Worm (Caenorhabditis elegans) whole organism, young adult: ENCODE results near the gene odr-3.
A peak's percentile ranks its signal among the peaks of the same experiment; 100 is the strongest.

Experiments
- D2030.7 ChIP-seq: fragments of 200-800 bp; sonication (Bioruptor generic); IDR thresholded peaks from 2 replicates; pipeline ENCODE4 v1.3.6; 2022; ENCODE audit warnings: missing genetic modification reagents, missing genetic modification characterization, missing compliant biosample characterization
- F33H1.4 ChIP-seq: fragments of 200-800 bp; sonication (Bioruptor generic); IDR thresholded peaks from 2 replicates; pipeline ENCODE4 v1.3.6; 2022; ENCODE audit warnings: missing genetic modification reagents, missing genetic modification characterization, missing compliant biosample characterization
- K12H6.12 ChIP-seq: fragments of 200-800 bp; sonication (Bioruptor generic); optimal IDR thresholded peaks from 2 replicates; lab custom pipeline; 2018; ENCODE audit warnings: mild to moderate bottlenecking, missing genetic modification characterization, missing compliant biosample characterization
- Y53F4B.3 ChIP-seq: fragments of 200-800 bp; sonication (Bioruptor generic); IDR thresholded peaks from 2 replicates; pipeline ENCODE4 v1.3.6; 2022; ENCODE audit warnings: missing genetic modification reagents, missing genetic modification characterization, missing compliant biosample characterization
- atf-7 ChIP-seq: sonication (generic microtip); optimal IDR thresholded peaks from 2 replicates; lab custom pipeline; 2017; ENCODE audit warnings: mild to moderate bottlenecking, missing genetic modification characterization, missing compliant biosample characterization
- attf-3 ChIP-seq: fragments of 200-800 bp; sonication (Bioruptor generic); conservative IDR thresholded peaks from 2 replicates; pipeline ENCODE4 v1.3.6; 2022; ENCODE audit warnings: missing genetic modification reagents, missing genetic modification characterization, missing compliant biosample characterization
- attf-6 ChIP-seq: fragments of 200-800 bp; sonication (Bioruptor generic); IDR thresholded peaks from 2 replicates; pipeline ENCODE4 v1.3.6; 2022; ENCODE audit warnings: missing genetic modification reagents, missing genetic modification characterization, missing compliant biosample characterization
- ccch-3 ChIP-seq: fragments of 200-800 bp; sonication (Bioruptor generic); optimal IDR thresholded peaks from 2 replicates; lab custom pipeline; 2018; ENCODE audit warnings: mild to moderate bottlenecking, missing genetic modification characterization, missing compliant biosample characterization
- ceh-27 ChIP-seq: fragments of 200-800 bp; sonication (Bioruptor generic); optimal IDR thresholded peaks from 2 replicates; lab custom pipeline; 2018; ENCODE audit warnings: mild to moderate bottlenecking, missing genetic modification characterization, moderate library complexity, missing compliant biosample characterization
- ceh-79 ChIP-seq: sonication (generic microtip); optimal IDR thresholded peaks from 2 replicates; lab custom pipeline; 2017; ENCODE audit warnings: mild to moderate bottlenecking, missing genetic modification characterization, missing compliant biosample characterization
- dox-1 ChIP-seq: fragments of 200-800 bp; sonication (Bioruptor generic); IDR thresholded peaks from 2 replicates; pipeline ENCODE4 v1.3.6; 2022; ENCODE audit warnings: missing genetic modification reagents, missing genetic modification characterization, missing compliant biosample characterization
- dpff-1 ChIP-seq: sonication (generic microtip); optimal IDR thresholded peaks from 2 replicates; lab custom pipeline; 2017; ENCODE audit warnings: mild to moderate bottlenecking, missing genetic modification characterization, missing compliant biosample characterization
- egl-18 ChIP-seq: fragments of 200-800 bp; sonication (Bioruptor generic); IDR thresholded peaks from 2 replicates; pipeline ENCODE4 v1.3.6; 2022; ENCODE audit warnings: missing genetic modification reagents, missing genetic modification characterization, missing compliant biosample characterization
- ets-4 ChIP-seq: fragments of 200-800 bp; sonication (Bioruptor generic); optimal IDR thresholded peaks from 2 replicates; lab custom pipeline; 2018; ENCODE audit warnings: mild to moderate bottlenecking, missing genetic modification characterization, missing compliant biosample characterization
- gei-17 ChIP-seq: fragments of 200-800 bp; sonication (Bioruptor generic); optimal IDR thresholded peaks from 2 replicates; lab custom pipeline; 2018; ENCODE audit warnings: mild to moderate bottlenecking, missing genetic modification characterization, missing compliant biosample characterization
- hsf-1 ChIP-seq: fragments of 200-800 bp; sonication (Bioruptor generic); IDR thresholded peaks from 2 replicates; pipeline ENCODE4 v1.3.6; 2022; ENCODE audit warnings: missing genetic modification reagents, missing genetic modification characterization, missing compliant biosample characterization
- lag-1 ChIP-seq: fragments of 200-800 bp; sonication (Bioruptor generic); IDR thresholded peaks from 2 replicates; pipeline ENCODE4 v1.3.6; 2022; ENCODE audit warnings: missing genetic modification reagents, missing genetic modification characterization, missing compliant biosample characterization
- let-607 ChIP-seq, 2 experiments: fragments of 200-800 bp in 1 of 2; sonication (Bioruptor generic) in 1 of 2; sonication (generic microtip) in 1 of 2; optimal IDR thresholded peaks; 2 replicates each; lab custom pipeline; 2016 to 2018; ENCODE audit warnings: mild to moderate bottlenecking in 2 of 2, missing compliant biosample characterization in 2 of 2, missing genetic modification characterization in 2 of 2, moderate library complexity in 2 of 2, missing genotype in 1 of 2
- lin-26 ChIP-seq: fragments of 200-800 bp; sonication (Bioruptor generic); IDR thresholded peaks from 2 replicates; pipeline ENCODE4 v1.3.6; 2022; ENCODE audit warnings: missing genetic modification reagents, missing genetic modification characterization, missing compliant biosample characterization
- lin-35 ChIP-seq, 3 experiments: fragments of 150-350 bp in 2 of 3; sonication (generic microtip) in 1 of 3; optimal IDR thresholded peaks; 2 replicates each; lab custom pipeline; 2014 to 2018; ENCODE audit warnings: missing biosample characterization in 3 of 3, missing genetic modification characterization in 3 of 3, missing genetic modification reagents in 3 of 3
- lsy-27 ChIP-seq: sonication (generic microtip); optimal IDR thresholded peaks from 2 replicates; lab custom pipeline; 2017; ENCODE audit warnings: missing genetic modification characterization, mild to moderate bottlenecking, missing compliant biosample characterization, antibody characterized with exemption, missing genotype, borderline replicate concordance; ENCODE audit not compliant: insufficient read depth
- mes-4 ChIP-seq: sonication (generic microtip); optimal IDR thresholded peaks from 2 replicates; lab custom pipeline; 2016; ENCODE audit warnings: missing genotype, missing genetic modification characterization, missing compliant biosample characterization
- nfya-1 ChIP-seq: sonication (generic microtip); optimal IDR thresholded peaks from 2 replicates; lab custom pipeline; 2017; ENCODE audit warnings: antibody characterized with exemption, missing compliant biosample characterization, missing genetic modification characterization, borderline replicate concordance; ENCODE audit not compliant: insufficient read depth
- nfya-2 ChIP-seq: fragments of 200-800 bp; sonication (Bioruptor generic); IDR thresholded peaks from 2 replicates; pipeline ENCODE4 v1.3.6; 2022; ENCODE audit warnings: missing genetic modification reagents, missing genetic modification characterization, missing compliant biosample characterization
- nfyb-1 ChIP-seq: fragments of 200-800 bp; sonication (Bioruptor generic); IDR thresholded peaks from 2 replicates; pipeline ENCODE4 v1.3.6; 2022; ENCODE audit warnings: missing genetic modification reagents, missing genetic modification characterization, missing compliant biosample characterization
- nhr-80 ChIP-seq: sonication (generic microtip); optimal IDR thresholded peaks from 2 replicates; lab custom pipeline; 2016; ENCODE audit warnings: missing genetic modification characterization, missing compliant biosample characterization
- pha-4 ChIP-seq: fragments of 150-350 bp; sonication (generic microtip); optimal IDR thresholded peaks from 2 replicates; lab custom pipeline; 2014; ENCODE audit warnings: missing biosample characterization, missing genetic modification reagents, missing genetic modification characterization
- sdz-38 ChIP-seq: sonication (generic microtip); optimal IDR thresholded peaks from 2 replicates; lab custom pipeline; 2016; ENCODE audit warnings: missing genotype, missing genetic modification characterization, missing compliant biosample characterization
- snpc-3.4 ChIP-seq: sonication (generic microtip); optimal IDR thresholded peaks from 2 replicates; lab custom pipeline; 2017; ENCODE audit warnings: missing genetic modification characterization, mild to moderate bottlenecking, missing compliant biosample characterization, antibody characterized with exemption, moderate library complexity, missing genotype, missing genetic modification reagents
- snpc-4 ChIP-seq, 5 experiments: fragments of 150-350 bp in 1 of 5; sonication (generic microtip) in 4 of 5; optimal IDR thresholded peaks; 2 replicates each; lab custom pipeline; 2014 to 2018; ENCODE audit warnings: missing genetic modification characterization in 5 of 5, missing biosample characterization in 3 of 5, antibody characterized with exemption in 2 of 5, mild to moderate bottlenecking in 2 of 5, missing compliant biosample characterization in 2 of 5, missing genotype in 2 of 5, moderate library complexity in 2 of 5, missing genetic modification reagents in 1 of 5
- tbx-9 ChIP-seq: sonication (generic microtip); optimal IDR thresholded peaks from 2 replicates; lab custom pipeline; 2016; ENCODE audit warnings: borderline replicate concordance, missing genetic modification characterization, inconsistent platforms, missing compliant biosample characterization
- unc-62 ChIP-seq: fragments of 150-350 bp; optimal IDR thresholded peaks from 2 replicates; lab custom pipeline; 2014; ENCODE audit warnings: missing biosample characterization, missing genetic modification reagents, missing genetic modification characterization
- xnd-1 ChIP-seq: sonication (generic microtip); optimal IDR thresholded peaks from 2 replicates; lab custom pipeline; 2016; ENCODE audit warnings: missing genotype, missing genetic modification reagents, missing genetic modification characterization, missing compliant biosample characterization
- zim-3 ChIP-seq: sonication (generic microtip); optimal IDR thresholded peaks from 2 replicates; lab custom pipeline; 2017; ENCODE audit warnings: mild to moderate bottlenecking, missing genetic modification characterization, moderate library complexity, missing compliant biosample characterization
- ztf-22 ChIP-seq: fragments of 200-800 bp; sonication (Bioruptor generic); optimal IDR thresholded peaks from 2 replicates; lab custom pipeline; 2018; ENCODE audit warnings: mild to moderate bottlenecking, missing genetic modification characterization, moderate library complexity, missing compliant biosample characterization

Gene odr-3

ce11 chrV:13229538-13229937, 19.8 kb downstream of the odr-3 start:
- TF ChIP-seq attf-3 (GFP tag; lab: Robert Waterston, UW) (no peak), sdz-38 (tag; lab: Kevin White, UChicago) (no peak), snpc-3.4 (tag; lab: Kevin White, UChicago) (no peak), xnd-1 (no peak), egl-18 (GFP tag; lab: Robert Waterston, UW) (no peak), dpff-1 (tag; lab: Kevin White, UChicago) (no peak), ceh-27 (GFP tag; lab: Kevin White, UChicago) (no peak), dox-1 (GFP tag; lab: Robert Waterston, UW) (no peak), ceh-79 (tag; lab: Kevin White, UChicago) (no peak)

- no peak for TF ChIP-seq gei-17 (GFP tag; lab: Kevin White, UChicago)
- no peak for TF ChIP-seq hsf-1
- TF ChIP-seq tbx-9 = no peak
- TF ChIP-seq K12H6.12 (tag; lab: Kevin White, UChicago) = no peak
- TF ChIP-seq lag-1 (GFP tag; lab: Robert Waterston, UW) = no peak
- no peak for TF ChIP-seq lin-35 (GFP tag; optimal IDR thresholded peaks at IDR 0.05; lab: Kevin White, UChicago)
- TF ChIP-seq nfya-2 (GFP tag; lab: Robert Waterston, UW) = no peak
- no peak for TF ChIP-seq zim-3
- TF ChIP-seq let-607 (tag; optimal IDR thresholded peaks at IDR 0.05; lab: Kevin White, UChicago) = no peak
- no peak for TF ChIP-seq D2030.7
- no peak for TF ChIP-seq pha-4
- TF ChIP-seq ccch-3 (GFP tag; lab: Kevin White, UChicago) = no peak
- no peak for TF ChIP-seq atf-7 (tag; lab: Kevin White, UChicago)
- no peak for TF ChIP-seq attf-6 (GFP tag; lab: Robert Waterston, UW)
Measured at ce11 chrV:13221066-13221465, 28.3 kb downstream of the odr-3 start.

ce11 chrV:13212584-13212983, 36.8 kb downstream of the odr-3 start:
- TF ChIP-seq snpc-4 (GFP tag; optimal IDR thresholded peaks at IDR 0.05; lab: Kevin White, UChicago) = no peak
- no peak for TF ChIP-seq snpc-4 (tag; optimal IDR thresholded peaks at IDR 0.05; lab: Kevin White, UChicago)
- TF ChIP-seq nfyb-1 (GFP tag; lab: Robert Waterston, UW) = no peak
- peak; percentile 25 for TF ChIP-seq ets-4 (GFP tag; lab: Kevin White, UChicago)
- no peak for TF ChIP-seq nfya-1
- TF ChIP-seq mes-4 (tag; lab: Kevin White, UChicago) = no peak
- TF ChIP-seq ceh-79 (tag; lab: Kevin White, UChicago) = no peak
- TF ChIP-seq Y53F4B.3 = no peak
- TF ChIP-seq ztf-22 (GFP tag; lab: Kevin White, UChicago) = peak; percentile 40
- TF ChIP-seq let-607 (tag; optimal IDR thresholded peaks at IDR 0.05; lab: Kevin White, UChicago) = peak in 1 of 2 experiments; percentile 41
- no peak for TF ChIP-seq lsy-27 (tag; lab: Kevin White, UChicago)
- no peak for TF ChIP-seq F33H1.4 (GFP tag; lab: Robert Waterston, UW)
- TF ChIP-seq lin-26 (GFP tag; lab: Robert Waterston, UW) = no peak
- TF ChIP-seq unc-62 (GFP tag; lab: Kevin White, UChicago) = no peak
- TF ChIP-seq atf-7 (tag; lab: Kevin White, UChicago) = peak; percentile 66
- TF ChIP-seq pha-4 = peak; percentile 42
- peak; percentile 91 for TF ChIP-seq nhr-80
